Worm (Caenorhabditis elegans): ENCODE results near the gene mcu-1.

The mcu-1 gene

ce11 chrIV:5977276-5977675 is 38.2 kb upstream of the mcu-1 start (continued):
- TF ChIP-seq ets-4 (GFP tag; optimal IDR thresholded peaks at IDR 0.05) (no peak), sptf-2 (GFP tag; optimal IDR thresholded peaks at IDR 0.05) (no peak), hmg-20 (GFP tag; IDR thresholded peaks at IDR 0.05) (no peak), lsy-27 (tag; optimal IDR thresholded peaks at IDR 0.05; ENCODE audit: borderline replicate concordance, insufficient read depth) (no peak)

DNA sequence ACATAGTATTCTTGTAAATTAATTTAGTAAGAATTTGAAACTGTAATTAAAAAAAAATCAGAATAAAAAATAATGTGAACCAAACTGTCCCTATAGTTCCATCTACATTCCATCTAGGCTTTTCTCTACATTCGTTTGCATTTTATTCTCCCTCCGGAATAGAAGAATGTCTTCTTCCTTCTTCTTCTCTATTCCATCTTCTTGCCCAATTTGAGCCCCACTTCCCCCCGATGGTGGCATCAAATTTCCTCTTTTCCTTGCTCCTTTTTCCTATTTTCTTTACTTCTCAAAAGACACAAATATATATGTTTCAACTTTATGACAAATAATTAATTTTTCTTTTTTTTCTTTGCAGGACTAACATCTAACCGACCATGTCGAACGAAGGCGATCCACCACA is 36.2 kb upstream of the mcu-1 start, which contains the start of gene unc-44:
Gene unc-44 (plus strand): TSS at position 356 of the 400 bp plus-strand sequence.
- TF ChIP-seq him-1 (tag; optimal IDR thresholded peaks at IDR 0.05) (no peak), lin-54 (GFP tag; optimal IDR thresholded peaks at IDR 0.05) (no peak), tbp1 (GFP tag; optimal IDR thresholded peaks at IDR 0.05) (no peak), mes-4 (tag; optimal IDR thresholded peaks at IDR 0.05) (no peak), attf-6 (GFP tag; IDR thresholded peaks at IDR 0.05) (no peak), Y79H2A.3 (GFP tag; conservative IDR thresholded peaks at IDR 0.05) (no peak), lin-35 (GFP tag; optimal IDR thresholded peaks at IDR 0.05) (no peak), F22D6.2 (tag; optimal IDR thresholded peaks at IDR 0.05) (no peak), hlh-26 (GFP tag; conservative IDR thresholded peaks at IDR 0.05) (no peak), T26A5.8 (tag; optimal IDR thresholded peaks at IDR 0.05) (no peak), K11D2.4 (GFP tag; IDR thresholded peaks at IDR 0.05) (no peak)

ce11 chrIV:5973947-5974495 is 35.0 kb upstream of the mcu-1 start:
- TF ChIP-seq aptf-3 (GFP tag; IDR thresholded peaks at IDR 0.05) (no peak), lsy-27 (tag; optimal IDR thresholded peaks at IDR 0.05; ENCODE audit: borderline replicate concordance, insufficient read depth) (no peak), K12H6.12 (tag; optimal IDR thresholded peaks at IDR 0.05) (peak; percentile 5), hmg-1.2 (GFP tag; IDR thresholded peaks at IDR 0.05) (peak; percentile 62), xnd-1 (tag; optimal IDR thresholded peaks at IDR 0.05) (no peak), B0336.3 (GFP tag; IDR thresholded peaks at IDR 0.05) (no peak), madf-3 (GFP tag; IDR thresholded peaks at IDR 0.05) (no peak), Y79H2A.3 (GFP tag; conservative IDR thresholded peaks at IDR 0.05) (no peak), egl-18 (GFP tag; IDR thresholded peaks at IDR 0.05) (no peak), rpc-1 (optimal IDR thresholded peaks at IDR 0.05) (no peak), rpc-1 (tag; optimal IDR thresholded peaks at IDR 0.05) (no peak), zfh-2 (GFP tag; conservative IDR thresholded peaks at IDR 0.05) (peak; percentile 80), hmg-20 (GFP tag; IDR thresholded peaks at IDR 0.05) (no peak), F39B2.1 (GFP tag; IDR thresholded peaks at IDR 0.05) (no peak), ekl-4 (GFP tag; IDR thresholded peaks at IDR 0.05) (0 out of 2 replicates have a peak, but pooled peaks have one; percentile 42), pha-4 (tag; optimal IDR thresholded peaks at IDR 0.05) (no peak), ceh-27 (GFP tag; optimal IDR thresholded peaks at IDR 0.05) (peak; percentile 57), Y95B8A.8 (GFP tag; IDR thresholded peaks at IDR 0.05) (no peak), cebp-1 (GFP tag; IDR thresholded peaks at IDR 0.05) (no peak), cebp-1 (tag; optimal IDR thresholded peaks at IDR 0.05) (peak; percentile 42), rcor-1 (GFP tag; IDR thresholded peaks at IDR 0.05) (no peak)

ce11 chrIV:5970526-5970925 is 31.5 kb upstream of the mcu-1 start:
- TF ChIP-seq hmg-1.2 (GFP tag; IDR thresholded peaks at IDR 0.05) (0 out of 2 replicates have a peak, but pooled peaks have one; percentile 6), Y53G8AR.9 (GFP tag; conservative IDR thresholded peaks at IDR 0.05) (no peak)
